Worm (Caenorhabditis elegans): ENCODE data around the gene K09C8.7.

Gene K09C8.7

DNA sequence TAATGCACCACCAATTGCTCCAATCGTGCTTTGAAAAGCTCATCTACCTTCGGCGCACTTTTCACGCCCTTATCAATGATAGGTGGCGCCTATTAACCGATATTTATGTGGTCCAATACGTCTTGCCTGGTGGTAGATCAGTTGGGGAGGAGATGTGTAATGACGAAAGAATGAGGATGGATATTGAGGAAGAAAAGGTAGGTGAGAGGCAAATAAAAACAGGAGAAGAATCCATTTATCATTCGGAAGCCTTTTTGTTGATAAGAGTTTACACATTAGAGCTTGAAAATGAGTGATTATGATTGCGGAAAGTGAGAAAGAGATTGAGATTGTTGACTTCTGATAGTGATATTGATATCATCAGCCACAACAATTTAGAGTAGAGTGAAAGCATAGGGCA, 43.8 kb downstream of the K09C8.7 start:
- TF ChIP-seq dmd-6 (GFP tag; IDR thresholded peaks at IDR 0.05) (no peak), T20F7.1 (GFP tag; optimal IDR thresholded peaks at IDR 0.05) (no peak), daf-16 (GFP tag; optimal IDR thresholded peaks at IDR 0.05) (peak in 1 of 2 experiments; percentile 64), daf-16 (tag; optimal IDR thresholded peaks at IDR 0.05) (no peak)

DNA sequence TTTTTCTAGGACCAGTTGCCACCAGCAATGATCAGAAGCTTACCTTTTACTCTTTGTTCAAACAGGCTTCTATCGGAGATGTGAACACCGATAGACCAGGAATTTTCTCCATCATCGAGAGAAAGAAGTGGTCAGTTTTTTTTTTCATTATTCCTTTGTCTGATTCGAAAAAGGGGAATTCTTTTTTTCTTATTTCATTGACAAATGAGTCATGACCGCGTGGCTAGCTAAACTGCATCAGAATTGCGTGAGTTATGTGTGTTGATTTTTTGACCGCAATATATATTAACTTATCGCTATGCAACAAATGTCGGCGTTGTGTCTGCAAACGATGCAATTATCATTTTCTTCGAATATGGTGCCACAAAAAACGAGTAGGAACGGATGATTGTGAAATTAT, 47.8 kb downstream of the K09C8.7 start:
- TF ChIP-seq egl-27 (tag; optimal IDR thresholded peaks at IDR 0.05) (no peak), R02D3.7 (tag; optimal IDR thresholded peaks at IDR 0.05) (no peak), dmd-6 (GFP tag; IDR thresholded peaks at IDR 0.05) (peak; percentile 32; the same call in 1 of the 2 replicates), nhr-48 (tag; optimal IDR thresholded peaks at IDR 0.05) (peak; percentile 53), mdl-1 (tag; optimal IDR thresholded peaks at IDR 0.05) (peak in 1 of 2 experiments; percentile 77), ceh-20 (GFP tag; IDR thresholded peaks at IDR 0.05) (0 out of 2 replicates have a peak, but pooled peaks have one; percentile 27), hlh-11 (tag; optimal IDR thresholded peaks at IDR 0.05) (peak; percentile 45), duxl-1 (tag; optimal IDR thresholded peaks at IDR 0.05; ENCODE audit: poor library complexity) (no peak), dve-1 (tag; optimal IDR thresholded peaks at IDR 0.05; ENCODE audit: insufficient read depth) (peak; percentile 39), ceh-62 (tag; optimal IDR thresholded peaks at IDR 0.05) (no peak), hlh-30 (tag; optimal IDR thresholded peaks at IDR 0.05; ENCODE audit: insufficient read depth) (peak; percentile 6), mxl-3 (GFP tag; optimal IDR thresholded peaks at IDR 0.05) (peak; percentile 33), unc-62 (GFP tag; optimal IDR thresholded peaks at IDR 0.05 in 1 of 2) (peak in 1 of 2 experiments; percentile 45), unc-62 (tag; optimal IDR thresholded peaks at IDR 0.05) (no peak), vab-7 (GFP tag; IDR thresholded peaks at IDR 0.05) (no peak)

DNA sequence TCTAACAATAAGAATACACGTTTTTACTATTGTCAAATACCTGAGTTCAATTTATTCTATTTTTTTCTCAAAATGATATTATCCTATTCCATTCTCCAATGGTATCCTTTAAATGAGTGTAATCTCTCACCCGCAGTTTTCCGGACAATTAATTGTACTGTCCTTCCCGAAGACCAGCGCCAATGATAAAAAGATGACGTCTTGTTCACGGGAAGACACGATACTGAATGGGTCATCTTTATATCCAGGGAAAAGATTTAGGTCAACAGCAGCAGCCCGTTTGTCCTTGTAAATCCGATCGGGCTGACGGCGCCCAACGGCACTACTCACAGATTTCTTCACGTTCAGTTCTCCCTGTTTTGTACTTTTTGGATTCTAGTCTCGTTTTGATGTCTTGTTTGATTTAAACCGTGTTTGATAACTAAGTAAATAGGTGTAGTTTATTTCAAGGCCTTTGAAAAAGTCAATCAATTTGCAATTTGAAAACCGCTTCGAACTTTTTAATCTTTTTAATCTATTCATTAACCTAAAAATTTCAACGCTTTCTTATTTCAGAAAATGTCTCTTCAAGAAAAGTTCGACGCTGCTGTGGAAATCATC, 48.4 kb downstream of the K09C8.7 start, which contains the start of gene acbp-3:
Gene acbp-3, plus strand, starts transcription at position 550 of the 600 bp plus-strand sequence.
- no peak for TF ChIP-seq mxl-2 (GFP tag; conservative IDR thresholded peaks at IDR 0.05)
- no peak for TF ChIP-seq F26F4.8 (GFP tag; conservative IDR thresholded peaks at IDR 0.05)
- TF ChIP-seq daf-8 (GFP tag; IDR thresholded peaks at IDR 0.05), result no peak
- TF ChIP-seq mdl-1 (tag; optimal IDR thresholded peaks at IDR 0.05), result no peak
- TF ChIP-seq set-16 (GFP tag; IDR thresholded peaks at IDR 0.05), result no peak
- no peak for TF ChIP-seq egl-43 (GFP tag; IDR thresholded peaks at IDR 0.05)
- TF ChIP-seq tra-1 (GFP tag; IDR thresholded peaks at IDR 0.05), result no peak
- TF ChIP-seq php-3 (GFP tag; IDR thresholded peaks at IDR 0.05), result no peak
- TF ChIP-seq Y75B8A.6 (GFP tag; IDR thresholded peaks at IDR 0.05), result no peak

DNA sequence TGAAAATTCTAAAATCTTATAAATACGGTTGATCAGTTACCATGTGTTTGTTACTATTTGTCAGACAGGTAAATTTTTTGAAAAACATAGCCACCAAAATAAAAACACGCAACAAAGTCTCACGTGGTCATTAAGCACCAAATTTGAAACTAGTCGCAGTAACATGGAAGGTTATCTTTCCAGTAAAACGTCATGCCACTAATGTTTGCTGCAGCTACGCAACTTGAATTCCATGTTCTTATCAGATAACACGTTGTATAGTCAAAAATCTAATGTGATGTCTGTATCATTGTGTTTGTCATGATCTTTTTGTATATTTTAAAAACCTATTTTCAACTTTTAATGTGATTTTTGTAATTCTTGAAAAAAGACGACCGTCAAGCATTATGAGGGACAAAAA, 49.4 kb downstream of the K09C8.7 start:
- no peak for TF ChIP-seq nhr-76 (tag; optimal IDR thresholded peaks at IDR 0.05)
- no peak for TF ChIP-seq saeg-2 (GFP tag; IDR thresholded peaks at IDR 0.05)
- TF ChIP-seq zip-11 (GFP tag; IDR thresholded peaks at IDR 0.05), result no peak
- TF ChIP-seq daf-16 (GFP tag; optimal IDR thresholded peaks at IDR 0.05), result no peak
- peak; percentile 90 for TF ChIP-seq daf-16 (tag; optimal IDR thresholded peaks at IDR 0.05)
- TF ChIP-seq nhr-77 (tag; optimal IDR thresholded peaks at IDR 0.05), result no peak
- peak; percentile 66 for TF ChIP-seq hlh-30 (tag; optimal IDR thresholded peaks at IDR 0.05; ENCODE audit: insufficient read depth)
- TF ChIP-seq set-16 (GFP tag; IDR thresholded peaks at IDR 0.05), result no peak
- no peak for TF ChIP-seq gei-8 (GFP tag; optimal IDR thresholded peaks at IDR 0.05)
- no peak for TF ChIP-seq ctbp-1 (GFP tag; IDR thresholded peaks at IDR 0.05)
- TF ChIP-seq egl-43 (GFP tag; IDR thresholded peaks at IDR 0.05), result no peak
- no peak for TF ChIP-seq aha-1 (tag)
- TF ChIP-seq ama-1 (optimal IDR thresholded peaks at IDR 0.05), result no peak
- TF ChIP-seq F49E8.2 (tag; optimal IDR thresholded peaks at IDR 0.05; ENCODE audit: borderline replicate concordance), result no peak
- no peak for TF ChIP-seq mxl-2 (GFP tag; conservative IDR thresholded peaks at IDR 0.05)
- peak; percentile 83 for TF ChIP-seq hlh-11 (tag; optimal IDR thresholded peaks at IDR 0.05)
- no peak for TF ChIP-seq dpl-1 (GFP tag; optimal IDR thresholded peaks at IDR 0.05)
- TF ChIP-seq tag-97 (GFP tag; IDR thresholded peaks at IDR 0.05), result no peak
- TF ChIP-seq T26A8.4 (GFP tag; IDR thresholded peaks at IDR 0.05), result no peak
- TF ChIP-seq mxl-3 (GFP tag; optimal IDR thresholded peaks at IDR 0.05), result peak; percentile 67
- TF ChIP-seq lin-39 (tag; optimal IDR thresholded peaks at IDR 0.05), result no peak
- peak; percentile 61; the same call in 1 of the 2 replicates for TF ChIP-seq php-3 (GFP tag; IDR thresholded peaks at IDR 0.05)
- no peak for TF ChIP-seq sdz-12 (GFP tag; optimal IDR thresholded peaks at IDR 0.05)
- no peak for TF ChIP-seq fkh-10 (GFP tag; optimal IDR thresholded peaks at IDR 0.05)
- TF ChIP-seq mep-1 (tag; optimal IDR thresholded peaks at IDR 0.05), result no peak
- no peak for TF ChIP-seq lin-38 (GFP tag; IDR thresholded peaks at IDR 0.05)
- no peak for TF ChIP-seq nhr-237 (tag; optimal IDR thresholded peaks at IDR 0.05)
- TF ChIP-seq nhr-102 (tag; optimal IDR thresholded peaks at IDR 0.05), result peak; percentile 5
